Worm (Caenorhabditis elegans) whole organism, midembryonic: ENCODE results near the gene F56F11.1.

Experiments used
- T22C8.4 ChIP-seq: fragments of 200-800 bp; sonication (Bioruptor generic); IDR thresholded peaks from 2 replicates; pipeline ENCODE4 v1.3.6; 2022; ENCODE audit warnings: missing genetic modification characterization, missing compliant biosample characterization
- cog-1 ChIP-seq: sonication (generic microtip); optimal IDR thresholded peaks from 2 replicates; lab custom pipeline; 2016; ENCODE audit warnings: missing genetic modification characterization, missing compliant biosample characterization
- flt-1 ChIP-seq: fragments of 200-800 bp; sonication (Bioruptor generic); IDR thresholded peaks from 2 replicates; pipeline ENCODE4 v1.3.6; 2022; ENCODE audit warnings: missing genetic modification characterization, missing compliant biosample characterization
- klf-2 ChIP-seq: fragments of 200-800 bp; sonication (Bioruptor generic); conservative IDR thresholded peaks from 2 replicates; pipeline ENCODE4 v1.3.6; 2022; ENCODE audit warnings: missing genetic modification reagents, missing genetic modification characterization, missing compliant biosample characterization
- med-1 ChIP-seq: sonication (generic microtip); optimal IDR thresholded peaks from 2 replicates; lab custom pipeline; 2017; ENCODE audit warnings: missing genetic modification characterization, mild to moderate bottlenecking, missing compliant biosample characterization, antibody characterized with exemption, missing genetic modification reagents; ENCODE audit not compliant: insufficient read depth
- ref-1 ChIP-seq: fragments of 200-800 bp; sonication (Bioruptor generic); conservative IDR thresholded peaks from 2 replicates; pipeline ENCODE4 v1.3.6; 2022; ENCODE audit warnings: missing genetic modification reagents, missing genetic modification characterization, missing compliant biosample characterization
- tab-1 ChIP-seq: fragments of 200-800 bp; sonication (Bioruptor generic); IDR thresholded peaks from 2 replicates; pipeline ENCODE4 v1.3.6; 2022; ENCODE audit warnings: missing genetic modification characterization, missing compliant biosample characterization
- ztf-23 ChIP-seq: fragments of 200-800 bp; sonication (Bioruptor generic); IDR thresholded peaks from 2 replicates; pipeline ENCODE4 v1.3.6; 2022; ENCODE audit warnings: missing genetic modification reagents, missing genetic modification characterization, missing compliant biosample characterization
- ztf-29 ChIP-seq: fragments of 200-800 bp; sonication (Bioruptor generic); IDR thresholded peaks from 2 replicates; pipeline ENCODE4 v1.3.6; 2022; ENCODE audit warnings: missing genetic modification reagents, missing genetic modification characterization, missing compliant biosample characterization

The F56F11.1 gene

ce11 chrIII:2904164-2904563 is 12.6 kb downstream of the F56F11.1 start:
- no peak for TF ChIP-seq med-1 (GFP tag; lab: Kevin White, UChicago)
- no peak for TF ChIP-seq klf-2 (GFP tag; lab: Robert Waterston, UW)
- no peak for TF ChIP-seq tab-1 (GFP tag; lab: Robert Waterston, UW)

- TF ChIP-seq T22C8.4 (GFP tag; lab: Robert Waterston, UW): no peak
- no peak for TF ChIP-seq med-1 (GFP tag; lab: Kevin White, UChicago)
- no peak for TF ChIP-seq ztf-29 (GFP tag; lab: Robert Waterston, UW)
- TF ChIP-seq ref-1 (GFP tag; lab: Robert Waterston, UW): no peak
- TF ChIP-seq klf-2 (GFP tag; lab: Robert Waterston, UW): no peak
- TF ChIP-seq ztf-23 (GFP tag; lab: Robert Waterston, UW): no peak
- TF ChIP-seq cog-1 (tag; lab: Kevin White, UChicago): no peak
- no peak for TF ChIP-seq flt-1
- no peak for TF ChIP-seq tab-1 (GFP tag; lab: Robert Waterston, UW)
These were observed 16.3 kb downstream of the F56F11.1 start for ce11 chrIII:2907819-2908218.

DNA sequence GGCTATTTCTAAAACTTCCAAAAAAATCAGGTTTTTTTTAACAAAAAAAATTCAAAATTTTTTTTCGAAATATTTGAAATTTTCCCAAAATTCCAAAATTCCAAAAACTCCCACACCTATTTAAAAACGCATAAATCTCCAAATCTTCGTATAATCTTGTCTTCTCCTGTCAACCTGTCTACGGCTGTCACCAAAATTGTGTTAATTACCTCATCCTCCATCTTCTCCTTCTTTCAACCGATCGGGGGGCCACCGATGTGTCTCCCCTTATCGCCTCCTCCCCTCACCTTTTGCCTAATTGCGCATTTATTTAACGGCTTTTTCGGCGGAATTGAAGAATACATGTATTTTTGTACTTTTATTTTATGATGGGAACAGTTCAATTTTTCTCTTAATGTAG is 17.3 kb downstream of the F56F11.1 start:
- no peak for TF ChIP-seq tab-1 (GFP tag; lab: Robert Waterston, UW)
- TF ChIP-seq flt-1: no peak
- TF ChIP-seq klf-2 (GFP tag; lab: Robert Waterston, UW): no peak
- no peak for TF ChIP-seq cog-1 (tag; lab: Kevin White, UChicago)
- TF ChIP-seq ztf-29 (GFP tag; lab: Robert Waterston, UW): no peak
- no peak for TF ChIP-seq ref-1 (GFP tag; lab: Robert Waterston, UW)
- TF ChIP-seq ztf-23 (GFP tag; lab: Robert Waterston, UW): no peak
- no peak for TF ChIP-seq med-1 (GFP tag; lab: Kevin White, UChicago)

DNA sequence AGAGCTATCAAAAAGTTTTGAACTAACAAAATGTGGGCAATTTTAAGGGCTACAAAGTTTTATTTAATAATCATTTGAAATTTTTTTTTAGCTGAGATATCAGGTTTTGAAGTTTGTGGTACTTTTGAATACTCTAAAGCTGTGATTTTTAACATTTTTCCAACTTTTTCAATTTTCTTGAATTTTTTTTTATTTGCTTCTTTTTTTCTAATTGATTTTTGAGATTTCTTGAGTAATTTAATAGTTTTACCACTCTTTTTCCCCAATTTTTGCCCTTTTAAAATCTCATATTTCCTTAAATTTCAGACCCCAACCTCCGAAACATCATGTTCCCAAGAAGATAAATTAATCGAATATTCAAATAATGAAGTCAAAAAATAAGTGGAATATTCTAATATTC is 19.1 kb downstream of the F56F11.1 start, which contains the start of gene cdh-1:
cdh-1 (plus strand) TSS at position 301 of the 400 bp plus-strand sequence.
- TF ChIP-seq tab-1 (GFP tag; lab: Robert Waterston, UW) (no peak), flt-1 (no peak), cog-1 (tag; lab: Kevin White, UChicago) (no peak), T22C8.4 (GFP tag; lab: Robert Waterston, UW) (no peak), ref-1 (GFP tag; lab: Robert Waterston, UW) (no peak), ztf-23 (GFP tag; lab: Robert Waterston, UW) (no peak), ztf-29 (GFP tag; lab: Robert Waterston, UW) (no peak), klf-2 (GFP tag; lab: Robert Waterston, UW) (no peak), med-1 (GFP tag; lab: Kevin White, UChicago) (no peak)

ce11 chrIII:2912916-2913315 is 21.4 kb downstream of the F56F11.1 start:
- no peak for TF ChIP-seq tab-1 (GFP tag; lab: Robert Waterston, UW)
- TF ChIP-seq flt-1: no peak
- TF ChIP-seq med-1 (GFP tag; lab: Kevin White, UChicago): no peak
- TF ChIP-seq ref-1 (GFP tag; lab: Robert Waterston, UW): no peak

DNA sequence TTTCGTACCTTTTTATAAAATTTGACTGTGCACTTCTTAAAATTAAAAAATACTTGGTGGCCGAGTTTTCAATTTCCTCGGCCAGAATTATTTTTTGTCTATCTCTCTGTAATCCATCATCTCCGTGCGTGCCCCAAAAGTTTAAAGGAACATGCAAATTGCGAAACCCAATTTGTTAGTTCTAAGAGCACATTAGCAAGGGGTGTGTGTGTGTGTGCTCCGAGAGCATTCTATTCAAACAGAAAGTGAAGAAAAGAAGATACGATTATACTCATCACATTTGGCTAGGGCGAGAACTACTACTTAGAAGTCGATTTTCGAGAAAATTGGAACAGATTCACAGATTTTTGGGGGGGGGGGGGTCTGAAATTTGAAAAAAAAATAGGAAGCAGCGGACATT is 22.5 kb downstream of the F56F11.1 start:
- TF ChIP-seq cog-1 (tag; lab: Kevin White, UChicago): no peak

ce11 chrIII:2918655-2919054 is 27.1 kb downstream of the F56F11.1 start:
- TF ChIP-seq ztf-23 (GFP tag; lab: Robert Waterston, UW): 0 out of 2 replicates have a peak, but pooled peaks have one; percentile 13
- TF ChIP-seq med-1 (GFP tag; lab: Kevin White, UChicago): no peak

DNA sequence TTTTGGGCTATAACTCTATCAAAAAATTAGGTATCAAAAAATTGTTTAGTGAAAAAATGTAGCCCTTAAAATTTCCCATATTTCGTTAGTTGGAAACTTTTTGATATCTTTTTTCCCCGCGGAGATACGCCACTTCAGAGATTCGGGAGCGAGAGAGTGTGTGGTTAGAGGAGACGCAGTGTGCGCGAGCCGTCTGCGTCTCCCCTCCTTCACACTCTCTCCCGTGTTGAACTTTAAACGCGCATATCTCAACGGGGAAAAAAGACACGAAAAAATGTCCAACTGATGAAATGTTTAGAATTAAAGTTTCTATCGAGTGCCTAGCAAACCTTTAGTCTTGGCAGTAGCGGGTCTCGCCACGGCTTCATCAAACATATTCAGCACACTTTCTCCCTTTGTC is 28.7 kb downstream of the F56F11.1 start:
- no peak for TF ChIP-seq klf-2 (GFP tag; lab: Robert Waterston, UW)
- no peak for TF ChIP-seq cog-1 (tag; lab: Kevin White, UChicago)
- TF ChIP-seq ztf-23 (GFP tag; lab: Robert Waterston, UW): no peak
- TF ChIP-seq flt-1: no peak
- TF ChIP-seq med-1 (GFP tag; lab: Kevin White, UChicago): no peak
- no peak for TF ChIP-seq T22C8.4 (GFP tag; lab: Robert Waterston, UW)
- no peak for TF ChIP-seq ztf-29 (GFP tag; lab: Robert Waterston, UW)
- TF ChIP-seq tab-1 (GFP tag; lab: Robert Waterston, UW): no peak
- no peak for TF ChIP-seq ref-1 (GFP tag; lab: Robert Waterston, UW)

- no peak for TF ChIP-seq ztf-29 (GFP tag; lab: Robert Waterston, UW)
- no peak for TF ChIP-seq T22C8.4 (GFP tag; lab: Robert Waterston, UW)
- TF ChIP-seq flt-1: no peak
- no peak for TF ChIP-seq cog-1 (tag; lab: Kevin White, UChicago)
- TF ChIP-seq med-1 (GFP tag; lab: Kevin White, UChicago): no peak
- TF ChIP-seq tab-1 (GFP tag; lab: Robert Waterston, UW): no peak
- no peak for TF ChIP-seq ztf-23 (GFP tag; lab: Robert Waterston, UW)
- TF ChIP-seq ref-1 (GFP tag; lab: Robert Waterston, UW): no peak
- no peak for TF ChIP-seq klf-2 (GFP tag; lab: Robert Waterston, UW)
These were observed 29.3 kb downstream of the F56F11.1 start for ce11 chrIII:2920866-2921265.

- TF ChIP-seq ztf-29 (GFP tag; lab: Robert Waterston, UW): no peak
- TF ChIP-seq flt-1: no peak
- no peak for TF ChIP-seq T22C8.4 (GFP tag; lab: Robert Waterston, UW)
- TF ChIP-seq ztf-23 (GFP tag; lab: Robert Waterston, UW): no peak
- no peak for TF ChIP-seq tab-1 (GFP tag; lab: Robert Waterston, UW)
- no peak for TF ChIP-seq klf-2 (GFP tag; lab: Robert Waterston, UW)
- no peak for TF ChIP-seq ref-1 (GFP tag; lab: Robert Waterston, UW)
- no peak for TF ChIP-seq med-1 (GFP tag; lab: Kevin White, UChicago)
- no peak for TF ChIP-seq cog-1 (tag; lab: Kevin White, UChicago)
These were observed 31.5 kb downstream of the F56F11.1 start, which contains the start of gene R10F2.4 for ce11 chrIII:2923012-2923411. R10F2.4 (minus strand) TSS chrIII:2923112.
